Worm (Caenorhabditis elegans) whole organism, L4/young adult: ENCODE data around the gene C25H3.7.

ENCODE experiments used
- W03F9.2 ChIP-seq: fragments of 150-350 bp; optimal IDR thresholded peaks from 2 replicates; lab custom pipeline; 2014; ENCODE audit warnings: missing biosample characterization, missing genetic modification characterization
- dao-5 ChIP-seq: sonication (generic microtip); optimal IDR thresholded peaks from 2 replicates; lab custom pipeline; 2016; ENCODE audit warnings: missing genotype, missing genetic modification characterization, moderate library complexity, missing compliant biosample characterization

- TF ChIP-seq W03F9.2 (tag; lab: Kevin White, UChicago), result no peak
- no peak for TF ChIP-seq dao-5 (tag; lab: Kevin White, UChicago)
These were observed 20.2 kb upstream of the C25H3.7 start, which contains the start of gene C25H3.11 for ce11 chrII:5688959-5689358.
